Fruit fly (Drosophila melanogaster): ENCODE measurements around the gene CG5846.

DNA sequence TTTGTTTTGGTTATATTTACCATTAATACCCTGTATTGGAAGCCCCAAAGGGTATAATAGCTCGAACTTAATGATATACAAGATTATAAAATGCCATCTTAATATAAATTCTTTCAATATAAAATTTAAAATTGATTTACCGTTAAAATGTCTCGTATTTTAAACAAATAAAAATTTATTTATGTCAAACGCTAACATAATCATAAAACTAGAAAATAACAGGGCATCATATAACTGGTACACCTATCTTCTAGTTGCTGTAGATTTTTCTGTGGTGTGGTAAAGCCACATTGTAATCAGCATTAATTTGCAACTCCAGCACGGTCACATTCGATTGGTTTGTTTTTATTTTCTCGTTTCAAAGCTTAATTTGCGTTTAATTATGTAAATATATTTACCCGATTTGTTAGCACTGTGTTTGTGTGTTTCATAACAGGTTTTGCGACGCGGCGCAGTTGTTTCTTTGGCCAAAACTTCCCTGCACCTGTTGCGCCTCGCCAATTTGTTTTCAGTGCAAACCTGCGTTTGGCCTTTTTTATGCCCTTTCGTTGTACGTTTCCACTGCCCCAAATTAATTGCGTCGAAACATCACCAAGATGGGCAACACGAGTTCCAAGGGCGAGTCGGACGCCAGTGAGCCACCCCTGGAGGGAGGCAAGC is at the start of gene CG5846, which contains the start of gene CG4658:
- TF ChIP-seq usp (GFP tag; optimal IDR thresholded peaks at IDR 0.05), result no peak
- peak; percentile 96 for TF ChIP-seq pan (optimal IDR thresholded peaks at IDR 0.05)
- no peak for TF ChIP-seq psq (optimal IDR thresholded peaks at IDR 0.05)
- TF ChIP-seq EcR (GFP tag; optimal IDR thresholded peaks at IDR 0.05), result no peak
- TF ChIP-seq CG8478 (optimal IDR thresholded peaks at IDR 0.05), result no peak
- TF ChIP-seq Dll (optimal IDR thresholded peaks at IDR 0.05), result no peak

Data from whole organism.